Worm (Caenorhabditis elegans): ENCODE results near the gene ham-2.

ham-2 gene

ce11 chrX:4544543-4544942, 9.9 kb upstream of the ham-2 start, which contains the start of gene C07A12.2:
TSS of gene C07A12.2 (plus strand) at chrX:4544843.
- TF ChIP-seq ztf-1 (GFP tag; conservative IDR thresholded peaks at IDR 0.05) (no peak), nhr-10 (tag; optimal IDR thresholded peaks at IDR 0.05) (no peak), crh-2 (tag; optimal IDR thresholded peaks at IDR 0.05) (no peak), mbf-1 (tag; optimal IDR thresholded peaks at IDR 0.05) (no peak), ZK546.5 (tag; optimal IDR thresholded peaks at IDR 0.05) (no peak), nhr-25 (tag; optimal IDR thresholded peaks at IDR 0.05) (no peak), aly-2 (tag; optimal IDR thresholded peaks at IDR 0.05) (no peak), nhr-12 (tag; optimal IDR thresholded peaks at IDR 0.05) (no peak), C34F6.9 (tag; optimal IDR thresholded peaks at IDR 0.05) (no peak), snpc-4 (tag; optimal IDR thresholded peaks at IDR 0.05) (no peak), zag-1 (tag; optimal IDR thresholded peaks at IDR 0.05) (no peak), nhr-77 (tag; optimal IDR thresholded peaks at IDR 0.05) (no peak), unc-62 (GFP tag; optimal IDR thresholded peaks at IDR 0.05) (no peak), nhr-21 (tag; optimal IDR thresholded peaks at IDR 0.05) (no peak), lin-39 (tag; optimal IDR thresholded peaks at IDR 0.05) (no peak), mab-5 (tag; optimal IDR thresholded peaks at IDR 0.05) (no peak), nhr-6 (tag; optimal IDR thresholded peaks at IDR 0.05) (no peak), mdl-1 (tag; optimal IDR thresholded peaks at IDR 0.05) (no peak), elt-1 (tag; optimal IDR thresholded peaks at IDR 0.05) (no peak)

ce11 chrX:4548929-4549328, 5.6 kb upstream of the ham-2 start:
- TF ChIP-seq alr-1 (tag; optimal IDR thresholded peaks at IDR 0.05) (no peak), nhr-23 (tag; optimal IDR thresholded peaks at IDR 0.05) (no peak), peb-1 (tag; optimal IDR thresholded peaks at IDR 0.05) (no peak), nhr-129 (tag; optimal IDR thresholded peaks at IDR 0.05) (no peak), lin-11 (tag; optimal IDR thresholded peaks at IDR 0.05) (no peak), blmp-1 (tag; optimal IDR thresholded peaks at IDR 0.05; ENCODE audit: insufficient read depth) (no peak), snpc-4 (tag; optimal IDR thresholded peaks at IDR 0.05) (no peak), fos-1 (tag; optimal IDR thresholded peaks at IDR 0.05) (no peak), nhr-12 (tag; optimal IDR thresholded peaks at IDR 0.05) (no peak), ztf-1 (GFP tag; conservative IDR thresholded peaks at IDR 0.05) (no peak), sma-9 (GFP tag; optimal IDR thresholded peaks at IDR 0.05) (no peak), sma-9 (tag; optimal IDR thresholded peaks at IDR 0.05) (no peak), ZK546.5 (tag; optimal IDR thresholded peaks at IDR 0.05) (no peak), nhr-6 (tag; optimal IDR thresholded peaks at IDR 0.05) (no peak)

- TF ChIP-seq Y55F3AM.14 (GFP tag; optimal IDR thresholded peaks at IDR 0.05): no peak
- TF ChIP-seq nhr-25 (tag; optimal IDR thresholded peaks at IDR 0.05): peak; percentile 3
- TF ChIP-seq nhr-129 (tag; optimal IDR thresholded peaks at IDR 0.05): peak; percentile 1
Measured at ce11 chrX:4549853-4550596, 4.5 kb upstream of the ham-2 start, which contains the start of gene C07A12.18. TSS of gene C07A12.18 (minus strand) at chrX:4549903.

- TF ChIP-seq sem-4 (tag; optimal IDR thresholded peaks at IDR 0.05) (peak; percentile 57), zag-1 (tag; optimal IDR thresholded peaks at IDR 0.05) (no peak), ceh-16 (tag; optimal IDR thresholded peaks at IDR 0.05) (peak; percentile 64), nhr-129 (tag; optimal IDR thresholded peaks at IDR 0.05) (peak; percentile 47), nhr-21 (tag; optimal IDR thresholded peaks at IDR 0.05) (peak; percentile 13), nhr-25 (tag; optimal IDR thresholded peaks at IDR 0.05) (peak; percentile 60), Y55F3AM.14 (GFP tag; optimal IDR thresholded peaks at IDR 0.05) (no peak), C34F6.9 (tag; optimal IDR thresholded peaks at IDR 0.05) (no peak), crh-2 (tag; optimal IDR thresholded peaks at IDR 0.05) (no peak), sma-9 (GFP tag; optimal IDR thresholded peaks at IDR 0.05) (peak; percentile 28), sma-9 (tag; optimal IDR thresholded peaks at IDR 0.05) (no peak), blmp-1 (tag; optimal IDR thresholded peaks at IDR 0.05; ENCODE audit: insufficient read depth) (peak; percentile 16), fos-1 (tag; optimal IDR thresholded peaks at IDR 0.05) (no peak), egl-27 (tag; optimal IDR thresholded peaks at IDR 0.05) (peak; percentile 46)
Measured at ce11 chrX:4550987-4551386, 3.5 kb upstream of the ham-2 start.

ce11 chrX:4553033-4553432, 1.5 kb upstream of the ham-2 start:
- no peak for TF ChIP-seq mbf-1 (tag; optimal IDR thresholded peaks at IDR 0.05)
- peak; percentile 8 for TF ChIP-seq sma-9 (GFP tag; optimal IDR thresholded peaks at IDR 0.05)
- TF ChIP-seq sma-9 (tag; optimal IDR thresholded peaks at IDR 0.05): no peak
- TF ChIP-seq gmeb-1 (tag; optimal IDR thresholded peaks at IDR 0.05): no peak

All from whole organism, L2 larva.